Worm (Caenorhabditis elegans): ENCODE results near the gene F53A9.8.

DNA sequence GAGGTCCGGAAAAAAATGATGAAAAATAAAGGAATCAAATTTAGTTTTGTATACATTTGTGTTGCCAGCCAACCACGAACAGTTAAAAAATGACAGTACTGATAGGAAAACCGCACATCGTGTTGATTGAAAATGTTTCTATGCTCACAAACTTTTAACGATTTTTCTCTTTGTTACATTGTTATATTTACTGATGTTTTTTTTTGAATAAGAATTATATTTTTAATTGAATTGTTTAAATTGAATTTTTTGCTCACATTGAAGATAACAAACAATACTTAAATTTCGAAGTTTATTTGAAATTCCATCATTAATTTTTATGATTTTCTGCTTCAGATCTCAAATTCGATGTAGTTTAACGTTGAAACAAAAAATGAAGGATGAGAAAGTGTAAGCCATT lies 42.8 kb upstream of the F53A9.8 start, which contains the start of gene M02D8.5:
- TF ChIP-seq zag-1 (tag; optimal IDR thresholded peaks at IDR 0.05) (no peak), lin-13 (GFP tag; optimal IDR thresholded peaks at IDR 0.05) (no peak), ZK546.5 (tag; optimal IDR thresholded peaks at IDR 0.05) (no peak), fos-1 (tag; optimal IDR thresholded peaks at IDR 0.05) (no peak), mdl-1 (tag; optimal IDR thresholded peaks at IDR 0.05) (no peak), lsy-2 (tag; optimal IDR thresholded peaks at IDR 0.05) (no peak), ama-1 (optimal IDR thresholded peaks at IDR 0.05) (no peak)
